Worm (Caenorhabditis elegans): ENCODE measurements around the gene twk-35.

DNA sequence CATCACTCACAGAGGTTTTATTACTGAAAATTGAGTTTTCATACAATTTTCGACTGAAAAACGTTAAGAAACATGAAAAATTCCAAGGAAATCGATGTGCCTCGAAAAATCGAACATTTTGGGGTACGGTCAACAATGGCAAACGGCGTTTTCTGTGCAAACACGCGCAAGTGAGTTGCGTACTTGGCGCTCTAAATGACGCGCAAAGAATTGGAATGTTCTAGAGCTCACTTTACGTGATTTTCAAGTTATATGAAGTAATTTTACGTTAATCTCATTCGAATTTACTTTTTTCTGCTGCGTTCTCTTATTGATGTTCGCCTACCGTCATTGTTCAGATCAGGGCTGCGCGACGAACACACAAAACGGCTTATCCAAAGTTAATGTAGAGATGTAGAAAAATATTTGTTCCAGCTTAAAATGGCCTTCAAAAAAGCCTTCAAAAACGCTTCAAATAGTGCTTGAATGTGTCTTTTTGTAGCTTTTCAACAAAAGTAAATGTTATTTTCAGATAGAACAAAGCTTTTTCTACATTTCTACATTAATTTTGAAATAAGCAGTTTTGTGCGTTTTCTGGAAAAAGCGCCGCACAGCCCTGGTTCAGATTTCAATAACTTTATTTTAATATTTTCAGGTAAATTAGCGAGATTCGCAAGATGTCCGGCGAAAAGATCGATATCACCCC is 17.1 kb upstream of the twk-35 start, which contains the start of the genes F31D4.2 and fkb-6:
- peak; percentile 6 for TF ChIP-seq cog-1 (tag; optimal IDR thresholded peaks at IDR 0.05)
- TF ChIP-seq flt-1 (GFP tag; IDR thresholded peaks at IDR 0.05) = no peak
- TF ChIP-seq ref-1 (GFP tag; conservative IDR thresholded peaks at IDR 0.05) = no peak
- TF ChIP-seq ztf-29 (GFP tag; IDR thresholded peaks at IDR 0.05) = no peak
- no peak for TF ChIP-seq T22C8.4 (GFP tag; IDR thresholded peaks at IDR 0.05)
- no peak for TF ChIP-seq ztf-23 (GFP tag; IDR thresholded peaks at IDR 0.05)
- no peak for TF ChIP-seq tab-1 (GFP tag; IDR thresholded peaks at IDR 0.05)
- no peak for TF ChIP-seq med-1 (GFP tag; optimal IDR thresholded peaks at IDR 0.05; ENCODE audit: insufficient read depth)
- TF ChIP-seq klf-2 (GFP tag; conservative IDR thresholded peaks at IDR 0.05) = no peak
